Fruit fly (Drosophila melanogaster) whole organism, embryonic: ENCODE data around the gene MAPk-Ak2.
A peak's percentile ranks its signal among the peaks of the same experiment; 100 is the strongest.

Experiments
- Atf6 ChIP-seq: fragments of 200-800 bp; sonication (Bioruptor generic); IDR thresholded peaks from 2 replicates; pipeline ENCODE4 v1.3.6; 2022; ENCODE audit warnings: missing biosample characterization, missing genetic modification characterization
- BEAF-32 ChIP-seq: fragments of 200-800 bp; sonication (Bioruptor generic); optimal IDR thresholded peaks from 3 replicates; lab custom pipeline; 2017; ENCODE audit warnings: missing biosample characterization, missing genetic modification characterization, mild to moderate bottlenecking, moderate library complexity, missing genetic modification reagents
- CG10431 ChIP-seq: fragments of 200-800 bp; sonication (Bioruptor generic); optimal IDR thresholded peaks from 3 replicates; lab custom pipeline; 2018; ENCODE audit warnings: missing biosample characterization, mild to moderate bottlenecking, missing genetic modification characterization
- CG12236 ChIP-seq: fragments of 200-800 bp; sonication (Bioruptor generic); optimal IDR thresholded peaks from 2 replicates; lab custom pipeline; 2016; ENCODE audit warnings: missing biosample characterization, missing genetic modification characterization
- CG13287 ChIP-seq: fragments of 200-800 bp; sonication (Bioruptor generic); IDR thresholded peaks from 2 replicates; pipeline ENCODE4 v1.3.6; 2022; ENCODE audit warnings: missing biosample characterization, missing genetic modification characterization; ENCODE audit not compliant: partially characterized antibody
- CG15073 ChIP-seq: fragments of 200-800 bp; sonication (Bioruptor generic); optimal IDR thresholded peaks from 2 replicates; lab custom pipeline; 2016; ENCODE audit warnings: missing biosample characterization, missing genetic modification characterization
- CG15696 ChIP-seq: fragments of 200-800 bp; sonication (Bioruptor generic); optimal IDR thresholded peaks from 2 replicates; lab custom pipeline; 2019; ENCODE audit warnings: missing biosample characterization, mild to moderate bottlenecking, missing genetic modification characterization, moderate library complexity
- CG1832 ChIP-seq: fragments of 200-800 bp; sonication (Bioruptor generic); optimal IDR thresholded peaks from 2 replicates; lab custom pipeline; 2017; ENCODE audit warnings: missing biosample characterization, mild to moderate bottlenecking, missing genetic modification characterization, inconsistent platforms
- CG2678 ChIP-seq: fragments of 200-800 bp; sonication (Bioruptor generic); optimal IDR thresholded peaks from 3 replicates; lab custom pipeline; 2019; ENCODE audit warnings: missing biosample characterization, mild to moderate bottlenecking, missing genetic modification characterization, moderate library complexity
- CG2875 ChIP-seq: fragments of 200-800 bp; sonication (Bioruptor generic); optimal IDR thresholded peaks from 2 replicates; lab custom pipeline; 2017; ENCODE audit warnings: missing biosample characterization, mild to moderate bottlenecking, missing genetic modification characterization, missing genetic modification reagents
- CG3065 ChIP-seq: fragments of 200-800 bp; sonication (Bioruptor generic); optimal IDR thresholded peaks from 2 replicates; lab custom pipeline; 2016; ENCODE audit warnings: missing biosample characterization, missing genetic modification characterization
- CG4282 ChIP-seq: fragments of 200-800 bp; sonication (Bioruptor generic); optimal IDR thresholded peaks from 2 replicates; lab custom pipeline; 2016; ENCODE audit warnings: missing biosample characterization, missing genetic modification characterization
- CG4404 ChIP-seq: fragments of 200-800 bp; sonication (Bioruptor generic); IDR thresholded peaks from 2 replicates; pipeline ENCODE4 v1.3.6; 2022; ENCODE audit warnings: missing biosample characterization, missing genetic modification characterization
- CG6683 ChIP-seq: fragments of 200-800 bp; sonication (Bioruptor generic); optimal IDR thresholded peaks from 2 replicates; lab custom pipeline; 2017; ENCODE audit warnings: missing biosample characterization, mild to moderate bottlenecking, missing genetic modification characterization, missing genetic modification reagents
- CG6791 ChIP-seq: fragments of 200-800 bp; sonication (Bioruptor generic); IDR thresholded peaks from 3 replicates; pipeline ENCODE4 v1.3.6; 2022; ENCODE audit warnings: missing biosample characterization, missing genetic modification characterization; ENCODE audit not compliant: partially characterized antibody
- CG7786 ChIP-seq: fragments of 200-800 bp; sonication (Bioruptor generic); optimal IDR thresholded peaks from 2 replicates; lab custom pipeline; 2016; ENCODE audit warnings: missing biosample characterization, missing genetic modification characterization
- CG7928 ChIP-seq: fragments of 200-800 bp; sonication (Bioruptor generic); optimal IDR thresholded peaks from 2 replicates; lab custom pipeline; 2017; ENCODE audit warnings: missing biosample characterization, mild to moderate bottlenecking, missing genetic modification characterization
- CG9876 ChIP-seq: fragments of 200-800 bp; sonication (Bioruptor generic); optimal IDR thresholded peaks from 2 replicates; lab custom pipeline; 2016; ENCODE audit warnings: missing biosample characterization, missing genetic modification characterization
- D19A ChIP-seq: fragments of 200-800 bp; optimal IDR thresholded peaks from 3 replicates; lab custom pipeline; 2019; ENCODE audit warnings: missing biosample characterization, mild to moderate bottlenecking, missing genetic modification characterization, moderate library complexity
- Dfd ChIP-seq, 2 experiments: fragments of >200 bp; optimal IDR thresholded peaks; 2 replicates each; lab custom pipeline; 2017; ENCODE audit warnings: missing biosample characterization in 2 of 2, missing genetic modification characterization in 2 of 2
- E2f2 ChIP-seq: fragments of 200-800 bp; sonication (Bioruptor generic); IDR thresholded peaks from 2 replicates; pipeline ENCODE4 v1.3.6; 2022; ENCODE audit warnings: missing biosample characterization, missing genetic modification characterization
- Fer1 ChIP-seq: fragments of 200-800 bp; sonication (Bioruptor generic); optimal IDR thresholded peaks from 2 replicates; lab custom pipeline; 2017; ENCODE audit warnings: missing biosample characterization, mild to moderate bottlenecking, missing genetic modification characterization
- HHEX ChIP-seq: fragments of 200-800 bp; sonication (Bioruptor generic); optimal IDR thresholded peaks from 3 replicates; lab custom pipeline; 2017; ENCODE audit warnings: missing biosample characterization, mild to moderate bottlenecking, missing genetic modification characterization, missing genetic modification reagents
- Lhr ChIP-seq: fragments of 200-800 bp; sonication (Bioruptor generic); optimal IDR thresholded peaks from 3 replicates; lab custom pipeline; 2017; ENCODE audit warnings: mild to moderate bottlenecking, missing biosample characterization, missing genetic modification reagents, missing genetic modification characterization
- Meics ChIP-seq: fragments of 200-800 bp; sonication (Bioruptor generic); optimal IDR thresholded peaks from 2 replicates; lab custom pipeline; 2017; ENCODE audit warnings: missing biosample characterization, mild to moderate bottlenecking, missing genetic modification characterization
- Pdp1 ChIP-seq, 2 experiments: fragments of 200-800 bp; sonication (Bioruptor generic); optimal IDR thresholded peaks; 3 replicates each; lab custom pipeline; 2016; ENCODE audit warnings: missing biosample characterization in 2 of 2, missing genetic modification characterization in 2 of 2, mild to moderate bottlenecking in 1 of 2, moderate library complexity in 1 of 2
- Ptx1 ChIP-seq: fragments of 200-800 bp; sonication (Bioruptor generic); IDR thresholded peaks from 2 replicates; pipeline ENCODE4 v1.3.6; 2022; ENCODE audit warnings: missing biosample characterization, missing genetic modification characterization
- Scr ChIP-seq: fragments of 200-800 bp; sonication (Bioruptor generic); IDR thresholded peaks from 2 replicates; pipeline ENCODE4 v1.3.6; 2022; ENCODE audit warnings: missing biosample characterization, missing genetic modification characterization; ENCODE audit not compliant: partially characterized antibody
- Ssrp ChIP-seq: fragments of 200-800 bp; sonication (Bioruptor generic); optimal IDR thresholded peaks from 2 replicates; lab custom pipeline; 2018; ENCODE audit warnings: missing biosample characterization, mild to moderate bottlenecking, missing genetic modification characterization, moderate library complexity
- ara ChIP-seq: fragments of 200-800 bp; sonication (Bioruptor generic); IDR thresholded peaks from 2 replicates; pipeline ENCODE4 v1.3.6; 2022; ENCODE audit warnings: missing biosample characterization, missing genetic modification characterization
- bbx ChIP-seq: fragments of 200-800 bp; sonication (Bioruptor generic); IDR thresholded peaks from 2 replicates; pipeline ENCODE4 v1.3.6; 2022; ENCODE audit warnings: missing biosample characterization, missing genetic modification characterization; ENCODE audit not compliant: partially characterized antibody
- dimm ChIP-seq: fragments of 200-800 bp; sonication (Bioruptor generic); IDR thresholded peaks from 2 replicates; pipeline ENCODE4 v1.3.6; 2022; ENCODE audit warnings: missing biosample characterization, missing genetic modification characterization
- fd3F ChIP-seq: fragments of 200-800 bp; sonication (Bioruptor generic); optimal IDR thresholded peaks from 2 replicates; lab custom pipeline; 2018; ENCODE audit warnings: missing biosample characterization, mild to moderate bottlenecking, missing genetic modification characterization, moderate library complexity
- fd64A ChIP-seq: fragments of 200-800 bp; sonication (Bioruptor generic); optimal IDR thresholded peaks from 3 replicates; lab custom pipeline; 2018; ENCODE audit warnings: missing biosample characterization, mild to moderate bottlenecking, missing genetic modification characterization
- gcm2 ChIP-seq: fragments of 200-800 bp; sonication (Bioruptor generic); optimal IDR thresholded peaks from 2 replicates; lab custom pipeline; 2016; ENCODE audit warnings: missing biosample characterization, missing genetic modification characterization
- gem ChIP-seq: fragments of 200-800 bp; sonication (Bioruptor generic); optimal IDR thresholded peaks from 2 replicates; lab custom pipeline; 2019; ENCODE audit warnings: missing biosample characterization, mild to moderate bottlenecking, missing genetic modification characterization, moderate library complexity
- jumu ChIP-seq: fragments of 200-800 bp; sonication (Bioruptor generic); optimal IDR thresholded peaks from 3 replicates; lab custom pipeline; 2016; ENCODE audit warnings: missing biosample characterization, missing genetic modification characterization
- lola ChIP-seq, 3 experiments: fragments of >200 bp in 2 of 3; fragments of 200-800 bp in 1 of 3; sonication (Bioruptor generic) in 1 of 3; optimal IDR thresholded peaks; 2 replicates each; lab custom pipeline; 2017 to 2019; ENCODE audit warnings: missing biosample characterization in 3 of 3, missing genetic modification characterization in 3 of 3, mild to moderate bottlenecking in 1 of 3, moderate library complexity in 1 of 3
- org-1 ChIP-seq: fragments of 200-800 bp; sonication (Bioruptor generic); optimal IDR thresholded peaks from 2 replicates; lab custom pipeline; 2017; ENCODE audit warnings: missing biosample characterization, missing genetic modification characterization
- pfk ChIP-seq: fragments of 200-800 bp; sonication (Bioruptor generic); optimal IDR thresholded peaks from 2 replicates; lab custom pipeline; 2018; ENCODE audit warnings: missing biosample characterization, mild to moderate bottlenecking, missing genetic modification characterization, moderate library complexity
- pita ChIP-seq: fragments of 200-800 bp; sonication (Bioruptor generic); optimal IDR thresholded peaks from 2 replicates; lab custom pipeline; 2017; ENCODE audit warnings: missing biosample characterization, mild to moderate bottlenecking, missing genetic modification characterization
- pros ChIP-seq: fragments of 200-800 bp; sonication (Bioruptor generic); optimal IDR thresholded peaks from 3 replicates; lab custom pipeline; 2019; ENCODE audit warnings: missing biosample characterization, mild to moderate bottlenecking, missing genetic modification characterization, moderate library complexity
- shn ChIP-seq: fragments of 200-800 bp; sonication (Bioruptor generic); optimal IDR thresholded peaks from 3 replicates; lab custom pipeline; 2016; ENCODE audit warnings: missing biosample characterization, missing genetic modification characterization
- so ChIP-seq: fragments of 200-800 bp; sonication (Bioruptor generic); IDR thresholded peaks from 3 replicates; pipeline ENCODE4 v1.3.6; 2022; ENCODE audit warnings: missing biosample characterization, missing genetic modification characterization
- tll ChIP-seq, 2 experiments: fragments of 200-800 bp in 1 of 2; fragments of >200 bp in 1 of 2; sonication (Bioruptor generic) in 1 of 2; optimal IDR thresholded peaks; 2 replicates each; lab custom pipeline; 2017 to 2019; ENCODE audit warnings: missing biosample characterization in 2 of 2, missing genetic modification characterization in 2 of 2, mild to moderate bottlenecking in 1 of 2, moderate library complexity in 1 of 2
- toy ChIP-seq: fragments of 200-800 bp; sonication (Bioruptor generic); IDR thresholded peaks from 2 replicates; pipeline ENCODE4 v1.3.6; 2022; ENCODE audit warnings: missing biosample characterization, missing genetic modification characterization
- unpg ChIP-seq: fragments of 200-800 bp; sonication (Bioruptor generic); optimal IDR thresholded peaks from 3 replicates; lab custom pipeline; 2018; ENCODE audit warnings: missing biosample characterization, mild to moderate bottlenecking, missing genetic modification characterization, moderate library complexity

The MAPk-Ak2 gene

dm6 chrX:5764001-5764892 is at the start of gene MAPk-Ak2, which contains the start of gene CG42699 (continued):
- peak; percentile 50 for TF ChIP-seq E2f2
- TF ChIP-seq CG6683 = peak; percentile 70
- TF ChIP-seq pros (GFP tag; lab: Kevin White, UChicago) = peak; percentile 41
- no peak for TF ChIP-seq Ssrp
- peak; percentile 64 for TF ChIP-seq BEAF-32 (GFP tag; lab: Kevin White, UChicago)
- peak; percentile 63 for TF ChIP-seq unpg (GFP tag; lab: Kevin White, UChicago)
- peak; percentile 75 for TF ChIP-seq jumu
- TF ChIP-seq CG1832 (GFP tag; lab: Kevin White, UChicago) = no peak
- peak; percentile 27; the same call in 1 of the 2 replicates for TF ChIP-seq Ptx1 (GFP tag; lab: Robert Waterston, UW)
- TF ChIP-seq Fer1 = peak; percentile 85
- TF ChIP-seq CG12236 (GFP tag; lab: Kevin White, UChicago) = peak; percentile 75
- TF ChIP-seq D19A (tag; lab: Kevin White, UChicago) = peak; percentile 51
- TF ChIP-seq Lhr (GFP tag; lab: Kevin White, UChicago) = peak; percentile 71
- peak; percentile 85 for TF ChIP-seq pfk
- peak; percentile 69 for TF ChIP-seq gem
- peak; percentile 70 for TF ChIP-seq bbx (GFP tag; lab: Robert Waterston, UW)
- no peak for TF ChIP-seq CG10431 (GFP tag; lab: Kevin White, UChicago)
- TF ChIP-seq CG6791 = peak; percentile 79
- TF ChIP-seq CG13287 (GFP tag; lab: Robert Waterston, UW) = peak; percentile 60
- TF ChIP-seq CG3065 (GFP tag; lab: Kevin White, UChicago) = peak; percentile 57
- TF ChIP-seq CG4282 (GFP tag; lab: Kevin White, UChicago) = peak; percentile 65
- TF ChIP-seq org-1 (GFP tag; lab: Kevin White, UChicago) = peak; percentile 67
- peak; percentile 83 for TF ChIP-seq fd64A
- TF ChIP-seq tll (GFP tag; optimal IDR thresholded peaks at IDR 0.05; lab: Kevin White, UChicago) = no peak
- TF ChIP-seq so (GFP tag; lab: Robert Waterston, UW) = peak; percentile 86
- TF ChIP-seq ara (GFP tag; lab: Robert Waterston, UW) = peak; percentile 71
- peak; percentile 84 for TF ChIP-seq Meics (GFP tag; lab: Kevin White, UChicago)
- peak; percentile 65 for TF ChIP-seq CG9876 (GFP tag; lab: Kevin White, UChicago)
- no peak for TF ChIP-seq dimm (GFP tag; lab: Robert Waterston, UW)
- peak; percentile 26 for TF ChIP-seq gcm2 (GFP tag; lab: Kevin White, UChicago)
- peak; percentile 79 for TF ChIP-seq fd3F
- TF ChIP-seq CG2875 (GFP tag; lab: Kevin White, UChicago) = peak; percentile 88
- peak in 1 of 3 experiments; percentile 64 for TF ChIP-seq lola (GFP tag; optimal IDR thresholded peaks at IDR 0.05; lab: Kevin White, UChicago)
- TF ChIP-seq CG7928 (GFP tag; lab: Kevin White, UChicago) = peak; percentile 61
- TF ChIP-seq CG15073 = no peak
- peak; percentile 89 for TF ChIP-seq CG15696
- peak; percentile 71 for TF ChIP-seq shn (GFP tag; lab: Kevin White, UChicago)
- TF ChIP-seq CG4404 (GFP tag; lab: Robert Waterston, UW) = no peak
- TF ChIP-seq HHEX (GFP tag; lab: Kevin White, UChicago) = peak; percentile 87
- TF ChIP-seq Atf6 (GFP tag; lab: Robert Waterston, UW) = peak; percentile 77
- TF ChIP-seq Dfd (GFP tag; optimal IDR thresholded peaks at IDR 0.05; lab: Kevin White, UChicago) = no peak
- TF ChIP-seq Pdp1 (GFP tag; optimal IDR thresholded peaks at IDR 0.05; lab: Kevin White, UChicago) = peak; percentile 68 to 88
- TF ChIP-seq toy (GFP tag; lab: Robert Waterston, UW) = peak; percentile 40; the same call in 1 of the 2 replicates
- peak; percentile 66 for TF ChIP-seq Scr (GFP tag; lab: Robert Waterston, UW)
- peak; percentile 56 for TF ChIP-seq CG7786 (GFP tag; lab: Kevin White, UChicago)
- TF ChIP-seq CG2678 (tag; lab: Kevin White, UChicago) = peak; percentile 81
- TF ChIP-seq pita = no peak
